Worm (Caenorhabditis elegans) whole organism, L1 larva: ENCODE data around the gene F11D5.5.

Source experiments
- C04F5.9 ChIP-seq: sonication (generic microtip); optimal IDR thresholded peaks from 2 replicates; lab custom pipeline; 2016; ENCODE audit warnings: missing genetic modification characterization, missing compliant biosample characterization
- C34B4.2 ChIP-seq: sonication (generic microtip); optimal IDR thresholded peaks from 2 replicates; lab custom pipeline; 2017; ENCODE audit warnings: mild to moderate bottlenecking, missing genetic modification characterization, missing compliant biosample characterization
- F16B12.6 ChIP-seq: fragments of 150-350 bp; optimal IDR thresholded peaks from 2 replicates; lab custom pipeline; 2014; ENCODE audit warnings: missing biosample characterization, missing genetic modification characterization
- alr-1 ChIP-seq: fragments of 200-800 bp; sonication (Bioruptor generic); optimal IDR thresholded peaks from 2 replicates; lab custom pipeline; 2018; ENCODE audit warnings: borderline replicate concordance, mild to moderate bottlenecking, missing genetic modification characterization, missing compliant biosample characterization
- ama-1 ChIP-seq: fragments of 150-350 bp; optimal IDR thresholded peaks from 2 replicates; lab custom pipeline; 2014
- ceh-8 ChIP-seq: fragments of 200-800 bp; sonication (Bioruptor generic); optimal IDR thresholded peaks from 2 replicates; lab custom pipeline; 2018; ENCODE audit warnings: mild to moderate bottlenecking, missing genetic modification characterization, moderate library complexity, missing compliant biosample characterization
- ceh-88 ChIP-seq: fragments of 200-800 bp; sonication (Bioruptor generic); IDR thresholded peaks from 2 replicates; pipeline ENCODE4 v1.3.6; 2022; ENCODE audit warnings: missing genetic modification characterization, missing compliant biosample characterization
- ces-1 ChIP-seq: fragments of 150-350 bp; optimal IDR thresholded peaks from 2 replicates; lab custom pipeline; 2014; ENCODE audit warnings: missing biosample characterization, missing genetic modification reagents, missing genetic modification characterization
- dsc-1 ChIP-seq: sonication (generic microtip); optimal IDR thresholded peaks from 2 replicates; lab custom pipeline; 2016; ENCODE audit warnings: mild to moderate bottlenecking, missing genetic modification characterization, missing compliant biosample characterization
- efl-1 ChIP-seq, 4 experiments: fragments of 150-350 bp; optimal IDR thresholded peaks in 3 of 4; peaks in 1 of 4; 1 replicate in 1 of 4; 2 replicates in 3 of 4; lab custom pipeline; 2014; ENCODE audit warnings: missing biosample characterization in 2 of 4, missing genetic modification characterization in 2 of 4, missing genetic modification reagents in 2 of 4
- egl-13 ChIP-seq: sonication (generic microtip); optimal IDR thresholded peaks from 2 replicates; lab custom pipeline; 2016; ENCODE audit warnings: missing genotype, missing genetic modification reagents, missing genetic modification characterization, missing compliant biosample characterization
- egl-27 ChIP-seq, 2 experiments: fragments of 150-350 bp in 1 of 2; sonication (generic microtip); optimal IDR thresholded peaks; 3 replicates each; lab custom pipeline; 2017 to 2018; ENCODE audit warnings: missing biosample characterization in 2 of 2, missing genetic modification characterization in 2 of 2, missing genetic modification reagents in 2 of 2
- elt-2 ChIP-seq: sonication (generic microtip); optimal IDR thresholded peaks from 2 replicates; lab custom pipeline; 2016; ENCODE audit warnings: missing genetic modification characterization, mild to moderate bottlenecking, inconsistent platforms, missing compliant biosample characterization, missing genetic modification reagents
- fkh-4 ChIP-seq: sonication (generic microtip); optimal IDR thresholded peaks from 2 replicates; lab custom pipeline; 2016; ENCODE audit warnings: missing compliant biosample characterization, missing genetic modification characterization, borderline replicate concordance
- fkh-8 ChIP-seq: sonication (generic microtip); optimal IDR thresholded peaks from 2 replicates; lab custom pipeline; 2016; ENCODE audit warnings: mild to moderate bottlenecking, missing genetic modification characterization, missing compliant biosample characterization
- fos-1 ChIP-seq: fragments of 150-350 bp; optimal IDR thresholded peaks from 2 replicates; lab custom pipeline; 2014; ENCODE audit warnings: missing biosample characterization, missing genetic modification characterization
- hlh-4 ChIP-seq: sonication (generic microtip); optimal IDR thresholded peaks from 2 replicates; lab custom pipeline; 2016; ENCODE audit warnings: mild to moderate bottlenecking, missing genetic modification characterization, missing compliant biosample characterization
- irx-1 ChIP-seq: sonication (generic microtip); optimal IDR thresholded peaks from 2 replicates; lab custom pipeline; 2016; ENCODE audit warnings: missing genetic modification characterization, missing compliant biosample characterization
- isw-1 ChIP-seq: fragments of 200-800 bp; sonication (Bioruptor generic); IDR thresholded peaks from 2 replicates; pipeline ENCODE4 v1.3.6; 2022; ENCODE audit warnings: missing genetic modification characterization, missing compliant biosample characterization
- jun-1 ChIP-seq: fragments of 150-350 bp; optimal IDR thresholded peaks from 2 replicates; lab custom pipeline; 2014; ENCODE audit warnings: missing biosample characterization, missing genetic modification reagents, missing genetic modification characterization
- lin-13 ChIP-seq: fragments of 150-350 bp; optimal IDR thresholded peaks from 2 replicates; lab custom pipeline; 2014; ENCODE audit warnings: missing biosample characterization, missing genetic modification reagents, missing genetic modification characterization
- lin-14 ChIP-seq: fragments of 200-800 bp; sonication (Bioruptor generic); optimal IDR thresholded peaks from 2 replicates; lab custom pipeline; 2018; ENCODE audit warnings: mild to moderate bottlenecking, missing genetic modification characterization, moderate library complexity, missing compliant biosample characterization
- lin-35 ChIP-seq, 2 experiments: fragments of 150-350 bp; optimal IDR thresholded peaks; 2 replicates each; lab custom pipeline; 2014; ENCODE audit warnings: missing biosample characterization in 2 of 2, missing genetic modification characterization in 2 of 2, missing genetic modification reagents in 2 of 2
- lin-39 ChIP-seq: fragments of 150-350 bp; optimal IDR thresholded peaks from 2 replicates; lab custom pipeline; 2014; ENCODE audit warnings: missing biosample characterization, missing genetic modification reagents, missing genetic modification characterization
- lir-3 ChIP-seq: sonication (generic microtip); optimal IDR thresholded peaks from 2 replicates; lab custom pipeline; 2016; ENCODE audit warnings: mild to moderate bottlenecking, missing genetic modification characterization, moderate library complexity, missing compliant biosample characterization; ENCODE audit not compliant: poor library complexity
- mab-9 ChIP-seq: fragments of 200-800 bp; sonication (Bioruptor generic); IDR thresholded peaks from 2 replicates; pipeline ENCODE4 v1.3.6; 2022; ENCODE audit warnings: missing genetic modification reagents, missing genetic modification characterization, missing compliant biosample characterization
- mdl-1 ChIP-seq, 2 experiments: fragments of 150-350 bp; optimal IDR thresholded peaks; 2 replicates each; lab custom pipeline; 2014 to 2017; ENCODE audit warnings: missing biosample characterization in 2 of 2, missing genetic modification characterization in 2 of 2, inconsistent platforms in 1 of 2
- nhr-11 ChIP-seq: fragments of 150-350 bp; optimal IDR thresholded peaks from 2 replicates; lab custom pipeline; 2014; ENCODE audit warnings: missing biosample characterization, missing genetic modification characterization
- nhr-19 ChIP-seq: fragments of 200-800 bp; sonication (Bioruptor generic); conservative IDR thresholded peaks from 2 replicates; pipeline ENCODE4 v1.3.6; 2022; ENCODE audit warnings: missing genetic modification characterization, missing compliant biosample characterization
- nhr-20 ChIP-seq: sonication (generic microtip); optimal IDR thresholded peaks from 2 replicates; lab custom pipeline; 2016; ENCODE audit warnings: mild to moderate bottlenecking, missing genetic modification characterization, missing compliant biosample characterization
- nhr-47 ChIP-seq: sonication (generic microtip); optimal IDR thresholded peaks from 2 replicates; lab custom pipeline; 2016; ENCODE audit warnings: mild to moderate bottlenecking, missing genetic modification characterization, moderate library complexity, missing compliant biosample characterization
- nhr-71 ChIP-seq: sonication (generic microtip); optimal IDR thresholded peaks from 2 replicates; lab custom pipeline; 2016; ENCODE audit warnings: mild to moderate bottlenecking, missing genetic modification characterization, moderate library complexity, missing compliant biosample characterization
- nhr-84 ChIP-seq: sonication (generic microtip); optimal IDR thresholded peaks from 2 replicates; lab custom pipeline; 2017; ENCODE audit warnings: missing biosample characterization, missing genetic modification characterization
- nhr-85 ChIP-seq: sonication (generic microtip); peaks from one replicate; lab custom pipeline; 2016; ENCODE audit warnings: missing genetic modification characterization, inconsistent platforms, missing compliant biosample characterization
- nhr-90 ChIP-seq: sonication (generic microtip); optimal IDR thresholded peaks from 2 replicates; lab custom pipeline; 2016; ENCODE audit warnings: mild to moderate bottlenecking, missing genetic modification characterization, missing compliant biosample characterization; ENCODE audit not compliant: poor library complexity
- pag-3 ChIP-seq: sonication (generic microtip); optimal IDR thresholded peaks from 2 replicates; lab custom pipeline; 2017; ENCODE audit warnings: missing genetic modification characterization, mild to moderate bottlenecking, missing compliant biosample characterization, antibody characterized with exemption, borderline replicate concordance; ENCODE audit not compliant: insufficient read depth
- rnt-1 ChIP-seq: sonication (generic microtip); optimal IDR thresholded peaks from 2 replicates; lab custom pipeline; 2016; ENCODE audit warnings: mild to moderate bottlenecking, missing genetic modification characterization, moderate library complexity, missing compliant biosample characterization
- skn-1 ChIP-seq: fragments of 150-350 bp; optimal IDR thresholded peaks from 2 replicates; lab custom pipeline; 2014; ENCODE audit warnings: missing biosample characterization, missing genetic modification characterization
- snpc-4 ChIP-seq: fragments of 150-350 bp; optimal IDR thresholded peaks from 2 replicates; lab custom pipeline; 2014; ENCODE audit warnings: missing biosample characterization, missing genetic modification characterization
- snu-23 ChIP-seq: sonication (generic microtip); optimal IDR thresholded peaks from 2 replicates; lab custom pipeline; 2016; ENCODE audit warnings: missing genetic modification characterization, missing compliant biosample characterization
- sox-4 ChIP-seq: sonication (generic microtip); optimal IDR thresholded peaks from 2 replicates; lab custom pipeline; 2016; ENCODE audit warnings: missing genetic modification characterization, missing compliant biosample characterization
- unc-130 ChIP-seq: fragments of 150-350 bp; optimal IDR thresholded peaks from 2 replicates; lab custom pipeline; 2017; ENCODE audit warnings: missing biosample characterization, missing genetic modification characterization, inconsistent platforms
- unc-30 ChIP-seq: sonication (generic microtip); optimal IDR thresholded peaks from 2 replicates; lab custom pipeline; 2017; ENCODE audit warnings: missing biosample characterization, missing genetic modification characterization
- unc-86 ChIP-seq: sonication (generic microtip); optimal IDR thresholded peaks from 2 replicates; lab custom pipeline; 2016; ENCODE audit warnings: missing genetic modification characterization, missing compliant biosample characterization
- vab-15 ChIP-seq: sonication (generic microtip); optimal IDR thresholded peaks from 2 replicates; lab custom pipeline; 2017; ENCODE audit warnings: missing genotype, mild to moderate bottlenecking, missing genetic modification characterization, missing compliant biosample characterization
- zip-4 ChIP-seq: fragments of 200-800 bp; sonication (Bioruptor generic); optimal IDR thresholded peaks from 2 replicates; lab custom pipeline; 2018; ENCODE audit warnings: mild to moderate bottlenecking, missing genetic modification characterization, moderate library complexity, missing compliant biosample characterization
- ztf-11 ChIP-seq, 2 experiments: sonication (generic microtip); optimal IDR thresholded peaks; 2 replicates each; lab custom pipeline; 2016 to 2017; ENCODE audit warnings: missing genetic modification characterization in 2 of 2, missing biosample characterization in 1 of 2, missing compliant biosample characterization in 1 of 2

The F11D5.5 gene

DNA sequence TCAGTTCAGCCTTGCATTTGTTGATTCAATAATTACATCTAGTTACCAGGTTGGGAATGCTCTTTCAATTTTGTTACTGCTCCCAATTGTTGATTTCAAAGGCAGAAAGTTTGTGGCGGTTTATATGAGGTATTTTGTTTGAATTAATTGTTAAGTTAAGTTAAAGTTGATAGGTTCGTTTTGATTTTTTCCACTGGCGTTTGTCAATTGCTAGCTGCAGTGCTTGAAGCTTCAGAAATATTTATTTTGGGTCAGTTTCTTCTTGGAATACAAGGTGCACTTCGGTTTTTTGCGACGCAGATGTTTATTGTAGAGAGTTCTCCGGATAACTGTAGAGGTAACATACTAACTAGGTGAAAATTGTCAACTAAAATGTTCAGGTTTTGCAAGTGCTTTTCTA, at the start of gene F11D5.5:
TSS of gene F11D5.5 (plus strand) at position 301 of the 400 bp plus-strand sequence.
- no peak for TF ChIP-seq hlh-4 (tag; lab: Kevin White, UChicago)
- no peak for TF ChIP-seq unc-130 (tag; lab: Kevin White, UChicago)
- no peak for TF ChIP-seq ama-1
- no peak for TF ChIP-seq fos-1 (tag; lab: Kevin White, UChicago)
- no peak for TF ChIP-seq elt-2
- TF ChIP-seq ces-1: no peak
- no peak for TF ChIP-seq zip-4 (GFP tag; lab: Kevin White, UChicago)
- TF ChIP-seq ceh-88: no peak
- TF ChIP-seq sox-4 (tag; lab: Kevin White, UChicago): no peak
- TF ChIP-seq isw-1 (GFP tag; lab: Robert Waterston, UW): no peak
- no peak for TF ChIP-seq mab-9 (GFP tag; lab: Robert Waterston, UW)
- no peak for TF ChIP-seq unc-30
- TF ChIP-seq snpc-4 (tag; lab: Kevin White, UChicago): no peak
- TF ChIP-seq vab-15 (tag; lab: Kevin White, UChicago): no peak
- no peak for TF ChIP-seq efl-1 (optimal IDR thresholded peaks at IDR 0.05; lab: Kevin White, UChicago)
- TF ChIP-seq efl-1 (GFP tag; optimal IDR thresholded peaks at IDR 0.05 in 1 of 2; lab: Kevin White, UChicago): no peak
- no peak for TF ChIP-seq unc-86 (tag; lab: Kevin White, UChicago)
- no peak for TF ChIP-seq alr-1 (tag; lab: Kevin White, UChicago)
- no peak for TF ChIP-seq snu-23 (GFP tag; lab: Kevin White, UChicago)
- no peak for TF ChIP-seq C04F5.9
- TF ChIP-seq, all 84 proteins: peak for 0

DNA sequence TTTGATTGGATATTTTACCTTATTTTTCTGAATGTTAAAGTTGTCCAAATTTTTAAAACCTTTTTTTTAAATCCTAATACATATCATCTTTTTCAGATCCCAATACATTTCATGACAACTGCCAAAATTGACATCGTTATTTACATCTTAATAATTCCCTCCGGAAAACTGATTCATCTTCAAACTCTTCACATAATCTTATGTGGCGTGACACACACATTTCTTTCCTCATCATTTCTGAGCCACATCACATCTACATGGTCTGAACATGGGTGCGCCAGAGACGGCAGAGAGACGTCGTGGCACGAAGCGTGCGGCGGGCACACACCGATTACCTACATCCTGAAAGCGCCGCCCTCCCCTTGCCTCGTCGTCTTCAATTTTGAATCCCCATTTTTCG, 49.4 kb upstream of the F11D5.5 start, which contains the start of gene tba-9:
TSS of gene tba-9 (plus strand) at position 301 of the 400 bp plus-strand sequence.
- TF ChIP-seq skn-1 (tag; lab: Kevin White, UChicago) (no peak), lin-14 (GFP tag; lab: Kevin White, UChicago) (peak; percentile 16), fkh-8 (tag; lab: Kevin White, UChicago) (peak; percentile 28)
- TF ChIP-seq, all 84 proteins: peak for 2

DNA sequence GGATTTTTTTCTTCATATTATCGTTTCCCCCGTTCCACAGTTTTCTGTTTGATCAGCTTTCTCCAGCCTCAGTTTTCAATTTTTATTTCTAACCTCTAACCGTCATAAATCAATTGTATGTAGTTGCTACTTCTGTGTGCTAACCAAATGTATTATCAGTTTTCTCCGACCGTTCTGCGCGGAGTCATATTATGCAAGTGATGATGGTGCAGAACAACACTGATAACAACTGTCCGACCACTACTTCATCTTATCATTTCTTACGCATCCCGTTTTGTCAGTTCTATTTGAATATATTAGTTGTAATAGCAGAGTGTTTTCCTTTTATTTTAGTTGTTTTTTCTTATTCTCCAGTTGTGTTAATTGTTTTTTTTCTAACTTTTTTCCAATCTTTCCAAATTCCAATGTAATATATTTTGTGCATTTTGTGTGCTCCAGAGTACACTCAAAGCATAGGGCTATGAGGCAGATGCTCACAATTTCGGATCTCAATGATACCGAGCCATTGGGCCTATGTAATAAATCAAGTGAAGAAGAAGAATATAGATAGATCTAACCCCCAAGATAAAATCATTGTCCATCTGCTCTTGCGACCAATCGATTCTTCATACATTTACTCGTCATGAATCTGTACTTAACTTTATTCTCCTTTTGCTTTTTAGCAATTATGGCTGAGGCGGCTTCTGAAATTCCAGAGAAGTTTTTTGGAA, 44.9 kb upstream of the F11D5.5 start, which contains the start of gene lbp-3:
TSS of gene lbp-3 (plus strand) at position 589 of the 710 bp plus-strand sequence.
- TF ChIP-seq fkh-8 (tag; lab: Kevin White, UChicago) (no peak), F16B12.6 (tag; lab: Kevin White, UChicago) (no peak), nhr-85 (tag; lab: Kevin White, UChicago) (no peak), C34B4.2 (tag; lab: Kevin White, UChicago) (no peak), lin-13 (GFP tag; lab: Kevin White, UChicago) (no peak), fkh-4 (tag; lab: Kevin White, UChicago) (no peak), fos-1 (tag; lab: Kevin White, UChicago) (no peak), nhr-84 (no peak), nhr-19 (GFP tag; lab: Robert Waterston, UW) (no peak), rnt-1 (peak; percentile 32), ceh-8 (no peak), lin-39 (tag; lab: Kevin White, UChicago) (no peak), nhr-71 (peak; percentile 34), dsc-1 (peak; percentile 31), irx-1 (tag; lab: Kevin White, UChicago) (no peak), ztf-11 (tag; optimal IDR thresholded peaks at IDR 0.05; lab: Kevin White, UChicago) (no peak), unc-86 (tag; lab: Kevin White, UChicago) (no peak), egl-27 (tag; optimal IDR thresholded peaks at IDR 0.05; lab: Kevin White, UChicago) (no peak), pag-3 (no peak), nhr-90 (tag; lab: Kevin White, UChicago) (peak; percentile 7), nhr-47 (no peak), lin-35 (GFP tag; optimal IDR thresholded peaks at IDR 0.05; lab: Kevin White, UChicago) (no peak), lin-14 (GFP tag; lab: Kevin White, UChicago) (peak; percentile 41), nhr-20 (tag; lab: Kevin White, UChicago) (peak; percentile 53), jun-1 (tag; lab: Kevin White, UChicago) (peak; percentile 1), nhr-11 (tag; lab: Kevin White, UChicago) (no peak), egl-13 (tag; lab: Kevin White, UChicago) (no peak), isw-1 (GFP tag; lab: Robert Waterston, UW) (no peak), lir-3 (tag; lab: Kevin White, UChicago) (no peak), mdl-1 (tag; optimal IDR thresholded peaks at IDR 0.05; lab: Kevin White, UChicago) (no peak), mab-9 (GFP tag; lab: Robert Waterston, UW) (no peak)
